Worm (Caenorhabditis elegans) whole organism, late embryonic: Measurements from ENCODE around the gene nas-23.

Experiments used
- C08G9.2 ChIP-seq: sonication (generic microtip); optimal IDR thresholded peaks from 2 replicates; lab custom pipeline; 2016; ENCODE audit warnings: mild to moderate bottlenecking, missing genetic modification characterization, moderate library complexity, missing compliant biosample characterization
- C38D4.7 ChIP-seq: fragments of 200-800 bp; sonication (Bioruptor generic); optimal IDR thresholded peaks from 2 replicates; lab custom pipeline; 2018; ENCODE audit warnings: mild to moderate bottlenecking, missing genetic modification characterization, moderate library complexity, missing compliant biosample characterization
- F13H6.1 ChIP-seq: sonication (generic microtip); optimal IDR thresholded peaks from 2 replicates; lab custom pipeline; 2016; ENCODE audit warnings: missing genetic modification characterization, missing compliant biosample characterization
- T23F11.4 ChIP-seq: fragments of 200-800 bp; sonication (Bioruptor generic); optimal IDR thresholded peaks from 2 replicates; lab custom pipeline; 2018; ENCODE audit warnings: mild to moderate bottlenecking, missing genetic modification characterization, missing compliant biosample characterization
- ahr-1 ChIP-seq: sonication (generic microtip); optimal IDR thresholded peaks from 2 replicates; lab custom pipeline; 2016; ENCODE audit warnings: missing genetic modification characterization, missing compliant biosample characterization
- ama-1 ChIP-seq: fragments of 150-350 bp; optimal IDR thresholded peaks from 2 replicates; lab custom pipeline; 2014
- ceh-19 ChIP-seq: fragments of 200-800 bp; sonication (Bioruptor generic); optimal IDR thresholded peaks from 2 replicates; lab custom pipeline; 2018; ENCODE audit warnings: mild to moderate bottlenecking, missing genetic modification characterization, missing compliant biosample characterization
- ceh-2 ChIP-seq: sonication (generic microtip); optimal IDR thresholded peaks from 2 replicates; lab custom pipeline; 2016; ENCODE audit warnings: missing genotype, missing genetic modification characterization, missing compliant biosample characterization
- ceh-24 ChIP-seq: sonication (generic microtip); optimal IDR thresholded peaks from 2 replicates; lab custom pipeline; 2016; ENCODE audit warnings: mild to moderate bottlenecking, missing genetic modification characterization, missing compliant biosample characterization
- ceh-30 ChIP-seq: fragments of 150-350 bp; optimal IDR thresholded peaks from 2 replicates; lab custom pipeline; 2014; ENCODE audit warnings: missing biosample characterization, missing genetic modification characterization
- ceh-48 ChIP-seq: sonication (generic microtip); optimal IDR thresholded peaks from 2 replicates; lab custom pipeline; 2016; ENCODE audit warnings: missing genetic modification characterization, inconsistent platforms, missing compliant biosample characterization
- ceh-6 ChIP-seq: fragments of 200-800 bp; sonication (Bioruptor generic); optimal IDR thresholded peaks from 2 replicates; lab custom pipeline; 2018; ENCODE audit warnings: mild to moderate bottlenecking, missing genetic modification characterization, missing compliant biosample characterization
- ceh-9 ChIP-seq: sonication (generic microtip); optimal IDR thresholded peaks from 2 replicates; lab custom pipeline; 2016; ENCODE audit warnings: mild to moderate bottlenecking, missing genetic modification characterization, inconsistent platforms, missing compliant biosample characterization
- che-1 ChIP-seq: sonication (generic microtip); optimal IDR thresholded peaks from 2 replicates; lab custom pipeline; 2016; ENCODE audit warnings: mild to moderate bottlenecking, missing genetic modification characterization, missing compliant biosample characterization
- dmd-4 ChIP-seq: sonication (generic microtip); optimal IDR thresholded peaks from 2 replicates; lab custom pipeline; 2016; ENCODE audit warnings: borderline replicate concordance, missing genetic modification characterization, missing compliant biosample characterization
- ets-4 ChIP-seq: sonication (generic microtip); optimal IDR thresholded peaks from 2 replicates; lab custom pipeline; 2016; ENCODE audit warnings: missing genetic modification characterization, missing compliant biosample characterization
- eyg-1 ChIP-seq: sonication (generic microtip); optimal IDR thresholded peaks from 2 replicates; lab custom pipeline; 2016; ENCODE audit warnings: missing genotype, missing genetic modification characterization, missing compliant biosample characterization
- fax-1 ChIP-seq: sonication (generic microtip); optimal IDR thresholded peaks from 2 replicates; lab custom pipeline; 2016; ENCODE audit warnings: missing genotype, missing genetic modification characterization, missing compliant biosample characterization
- fkh-6 ChIP-seq: sonication (generic microtip); optimal IDR thresholded peaks from 2 replicates; lab custom pipeline; 2016; ENCODE audit warnings: missing genetic modification characterization, missing compliant biosample characterization
- gmeb-2 ChIP-seq: sonication (generic microtip); optimal IDR thresholded peaks from 2 replicates; lab custom pipeline; 2016; ENCODE audit warnings: missing genetic modification characterization, inconsistent platforms, missing compliant biosample characterization
- hlh-13 ChIP-seq: fragments of 200-800 bp; sonication (Bioruptor generic); optimal IDR thresholded peaks from 2 replicates; lab custom pipeline; 2018; ENCODE audit warnings: mild to moderate bottlenecking, missing genetic modification characterization, missing compliant biosample characterization
- hlh-8 ChIP-seq: sonication (generic microtip); optimal IDR thresholded peaks from 2 replicates; lab custom pipeline; 2016; ENCODE audit warnings: missing genotype, missing genetic modification characterization, missing compliant biosample characterization
- lim-6 ChIP-seq: sonication (generic microtip); optimal IDR thresholded peaks from 2 replicates; lab custom pipeline; 2016; ENCODE audit warnings: missing genetic modification characterization, missing compliant biosample characterization
- madf-2 ChIP-seq: sonication (generic microtip); optimal IDR thresholded peaks from 2 replicates; lab custom pipeline; 2017; ENCODE audit warnings: missing genetic modification characterization, missing compliant biosample characterization
- nfya-1 ChIP-seq: sonication (generic microtip); optimal IDR thresholded peaks from 2 replicates; lab custom pipeline; 2017; ENCODE audit warnings: missing genetic modification characterization, mild to moderate bottlenecking, missing compliant biosample characterization, antibody characterized with exemption, moderate library complexity
- nhr-11 ChIP-seq: fragments of 150-350 bp; optimal IDR thresholded peaks from 2 replicates; lab custom pipeline; 2014; ENCODE audit warnings: missing biosample characterization, missing genetic modification characterization
- nhr-232 ChIP-seq: sonication (generic microtip); optimal IDR thresholded peaks from 2 replicates; lab custom pipeline; 2016; ENCODE audit warnings: missing genetic modification characterization, missing compliant biosample characterization
- npax-4 ChIP-seq: sonication (generic microtip); optimal IDR thresholded peaks from 2 replicates; lab custom pipeline; 2016; ENCODE audit warnings: missing genetic modification characterization, missing compliant biosample characterization
- pag-3 ChIP-seq: sonication (generic microtip); optimal IDR thresholded peaks from 2 replicates; lab custom pipeline; 2016; ENCODE audit warnings: missing compliant biosample characterization, missing genetic modification characterization, borderline replicate concordance
- pax-1 ChIP-seq: fragments of 150-350 bp; optimal IDR thresholded peaks from 2 replicates; lab custom pipeline; 2014; ENCODE audit warnings: missing biosample characterization, missing genetic modification characterization
- pha-4 ChIP-seq: fragments of 150-350 bp; optimal IDR thresholded peaks from 2 replicates; lab custom pipeline; 2018; ENCODE audit warnings: missing biosample characterization, missing genetic modification reagents, missing genetic modification characterization
- pqm-1 ChIP-seq: sonication (generic microtip); optimal IDR thresholded peaks from 2 replicates; lab custom pipeline; 2016; ENCODE audit warnings: missing genetic modification characterization, missing compliant biosample characterization
- rnt-1 ChIP-seq: sonication (generic microtip); optimal IDR thresholded peaks from 2 replicates; lab custom pipeline; 2016; ENCODE audit warnings: missing genetic modification characterization, missing compliant biosample characterization
- sox-4 ChIP-seq: sonication (generic microtip); optimal IDR thresholded peaks from 2 replicates; lab custom pipeline; 2017; ENCODE audit warnings: mild to moderate bottlenecking, missing genetic modification characterization, inconsistent platforms, missing compliant biosample characterization
- syd-9 ChIP-seq: sonication (generic microtip); optimal IDR thresholded peaks from 2 replicates; lab custom pipeline; 2016; ENCODE audit warnings: mild to moderate bottlenecking, missing genetic modification characterization, moderate library complexity, missing compliant biosample characterization
- tbx-2 ChIP-seq: sonication (generic microtip); optimal IDR thresholded peaks from 2 replicates; lab custom pipeline; 2016; ENCODE audit warnings: missing genetic modification characterization, missing compliant biosample characterization
- ttx-3 ChIP-seq: sonication (generic microtip); optimal IDR thresholded peaks from 2 replicates; lab custom pipeline; 2016; ENCODE audit warnings: missing genetic modification reagents, missing genetic modification characterization, missing compliant biosample characterization
- unc-42 ChIP-seq: sonication (generic microtip); optimal IDR thresholded peaks from 2 replicates; lab custom pipeline; 2016; ENCODE audit warnings: missing genotype, missing genetic modification characterization, missing compliant biosample characterization
- unc-86 ChIP-seq: sonication (generic microtip); optimal IDR thresholded peaks from 2 replicates; lab custom pipeline; 2016; ENCODE audit warnings: missing genetic modification characterization, missing compliant biosample characterization
- zip-5 ChIP-seq: sonication (generic microtip); optimal IDR thresholded peaks from 2 replicates; lab custom pipeline; 2016; ENCODE audit warnings: missing genetic modification characterization, missing compliant biosample characterization

The nas-23 gene

ce11 chrII:7465519-7465918 is 28.0 kb downstream of the nas-23 start, which contains the start of gene sro-1:
sro-1 (minus strand) TSS chrII:7465619.
- TF ChIP-seq T23F11.4 (GFP tag; lab: Kevin White, UChicago) (no peak), eyg-1 (tag; lab: Kevin White, UChicago) (no peak), unc-42 (tag; lab: Kevin White, UChicago) (no peak), ceh-48 (tag; lab: Kevin White, UChicago) (no peak), C38D4.7 (no peak), ttx-3 (tag; lab: Kevin White, UChicago) (no peak), nhr-232 (tag; lab: Kevin White, UChicago) (no peak)
- TF ChIP-seq, all 69 proteins: peak for 0

- TF ChIP-seq hlh-8 (tag; lab: Kevin White, UChicago) (no peak), rnt-1 (tag; lab: Kevin White, UChicago) (no peak), pax-1 (tag; lab: Kevin White, UChicago) (no peak), syd-9 (tag; lab: Kevin White, UChicago) (no peak), pag-3 (no peak), ceh-24 (tag; lab: Kevin White, UChicago) (no peak), ceh-48 (tag; lab: Kevin White, UChicago) (no peak), ceh-19 (GFP tag; lab: Kevin White, UChicago) (no peak), lim-6 (tag; lab: Kevin White, UChicago) (no peak), ets-4 (tag; lab: Kevin White, UChicago) (no peak), fkh-6 (tag; lab: Kevin White, UChicago) (no peak), unc-42 (tag; lab: Kevin White, UChicago) (no peak), ceh-9 (tag; lab: Kevin White, UChicago) (no peak), madf-2 (tag; lab: Kevin White, UChicago) (no peak), T23F11.4 (GFP tag; lab: Kevin White, UChicago) (no peak)
Observed at ce11 chrII:7459205-7459604, 34.3 kb downstream of the nas-23 start, which contains the start of gene D1022.2. D1022.2 (plus strand) TSS chrII:7459505.

DNA sequence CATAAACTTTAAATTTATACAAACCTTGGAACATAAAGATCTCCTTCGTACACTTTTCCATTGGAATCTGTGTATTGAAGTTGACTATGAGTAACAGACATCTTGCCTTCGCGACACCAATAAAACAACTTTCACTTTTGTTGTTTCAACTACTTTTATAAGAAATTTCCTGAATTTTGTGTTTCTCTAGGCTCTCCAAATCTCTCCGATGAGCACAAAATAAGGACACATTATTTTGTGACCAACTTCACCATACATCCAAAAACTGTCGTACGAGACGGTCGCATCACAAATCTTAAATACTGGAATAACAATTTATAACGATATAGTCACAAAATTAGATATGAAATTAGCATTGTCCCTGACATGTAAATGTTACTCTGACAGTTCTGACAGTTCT is 34.8 kb downstream of the nas-23 start, which contains the start of gene D1022.5:
D1022.5 (minus strand) TSS at position 101 of the 400 bp plus-strand sequence.
- TF ChIP-seq unc-86 (tag; lab: Kevin White, UChicago) (no peak), ets-4 (tag; lab: Kevin White, UChicago) (no peak), hlh-13 (GFP tag; lab: Kevin White, UChicago) (no peak), C38D4.7 (no peak), ceh-6 (GFP tag; lab: Kevin White, UChicago) (no peak), nfya-1 (tag; lab: Kevin White, UChicago) (no peak), C08G9.2 (no peak), sox-4 (tag; lab: Kevin White, UChicago) (no peak), che-1 (tag; lab: Kevin White, UChicago) (no peak), dmd-4 (tag; lab: Kevin White, UChicago) (no peak), ama-1 (no peak), ceh-30 (no peak), gmeb-2 (tag; lab: Kevin White, UChicago) (no peak), nhr-11 (tag; lab: Kevin White, UChicago) (no peak), pag-3 (no peak), pqm-1 (tag; lab: Kevin White, UChicago) (no peak), pha-4 (no peak), ceh-9 (tag; lab: Kevin White, UChicago) (no peak), ahr-1 (no peak)

DNA sequence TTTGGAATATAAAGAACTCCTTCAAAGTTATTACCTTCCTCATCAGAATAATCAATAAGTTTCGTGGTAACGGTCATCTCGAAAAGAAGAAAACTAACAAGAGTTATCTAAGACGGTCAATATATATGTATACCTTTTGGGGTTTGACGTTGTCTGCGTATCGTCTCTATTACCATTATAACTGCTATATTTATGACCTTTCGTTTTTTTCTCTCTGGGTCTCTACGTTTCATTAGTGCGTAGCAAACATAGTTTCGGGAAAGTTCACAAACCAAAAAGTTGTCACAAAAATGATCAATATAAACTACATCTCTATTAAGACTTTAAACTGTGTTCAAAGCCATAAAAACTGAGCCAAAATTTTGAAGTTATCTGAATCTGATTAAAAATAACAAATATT is 36.3 kb downstream of the nas-23 start, which contains the start of gene D1022.4:
D1022.4 (minus strand) TSS at position 83 of the 400 bp plus-strand sequence.
- TF ChIP-seq fax-1 (tag; lab: Kevin White, UChicago) (no peak), nhr-232 (tag; lab: Kevin White, UChicago) (no peak), zip-5 (tag; lab: Kevin White, UChicago) (no peak), ceh-2 (tag; lab: Kevin White, UChicago) (no peak), ahr-1 (no peak), ceh-48 (tag; lab: Kevin White, UChicago) (no peak), syd-9 (tag; lab: Kevin White, UChicago) (no peak), ets-4 (tag; lab: Kevin White, UChicago) (no peak), nfya-1 (tag; lab: Kevin White, UChicago) (no peak), F13H6.1 (tag; lab: Kevin White, UChicago) (no peak), rnt-1 (tag; lab: Kevin White, UChicago) (no peak), tbx-2 (no peak), npax-4 (tag; lab: Kevin White, UChicago) (no peak)
